Fruit fly (Drosophila melanogaster): ENCODE data around the gene CG32700.
A peak's percentile ranks its signal among the peaks of the same experiment; 100 is the strongest.

CG32700 gene

dm6 chrX:9576504-9577337, 26.1 kb upstream of the CG32700 start:
- TF ChIP-seq Hr83 (GFP tag; optimal IDR thresholded peaks at IDR 0.05; ENCODE audit: poor library complexity, severe bottlenecking), result peak; percentile 68
- TF ChIP-seq Myc (optimal IDR thresholded peaks at IDR 0.05), result no peak
- no peak for TF ChIP-seq Rel (GFP tag; optimal IDR thresholded peaks at IDR 0.05)
- peak; percentile 99 for TF ChIP-seq Rel (tag; optimal IDR thresholded peaks at IDR 0.05)

dm6 chrX:9576147-9576503, 25.5 kb upstream of the CG32700 start, which contains the start of gene CG42395:
Gene CG42395, minus strand, starts transcription at chrX:9576247.
- no peak for TF ChIP-seq tai (GFP tag; optimal IDR thresholded peaks at IDR 0.05)
- no peak for TF ChIP-seq OdsH (GFP tag; optimal IDR thresholded peaks at IDR 0.05)
- TF ChIP-seq HLH106 (tag; optimal IDR thresholded peaks at IDR 0.05), result no peak
- no peak for TF ChIP-seq Dfd (GFP tag; optimal IDR thresholded peaks at IDR 0.05)
- TF ChIP-seq psq (GFP tag; optimal IDR thresholded peaks at IDR 0.05), result no peak
- no peak for TF ChIP-seq woc (GFP tag; optimal IDR thresholded peaks at IDR 0.05)
- no peak for TF ChIP-seq pan (optimal IDR thresholded peaks at IDR 0.05)
- TF ChIP-seq foxo (GFP tag; optimal IDR thresholded peaks at IDR 0.05), result no peak
- no peak for TF ChIP-seq dl (GFP tag; optimal IDR thresholded peaks at IDR 0.05; ENCODE audit: insufficient read depth in 1 of 2, partially characterized antibody in 2 of 2)
- no peak for TF ChIP-seq rgr (GFP tag; optimal IDR thresholded peaks at IDR 0.05)
- TF ChIP-seq Rel (GFP tag; optimal IDR thresholded peaks at IDR 0.05), result no peak
- TF ChIP-seq Rel (tag; optimal IDR thresholded peaks at IDR 0.05), result no peak
- no peak for TF ChIP-seq dmrt93B (GFP tag; optimal IDR thresholded peaks at IDR 0.05)
- no peak for TF ChIP-seq N (GFP tag; optimal IDR thresholded peaks at IDR 0.05)
- no peak for TF ChIP-seq Sp1 (GFP tag; optimal IDR thresholded peaks at IDR 0.05)
- TF ChIP-seq ey (GFP tag; optimal IDR thresholded peaks at IDR 0.05), result no peak
- TF ChIP-seq fru (GFP tag; optimal IDR thresholded peaks at IDR 0.05), result no peak
- TF ChIP-seq Myc (optimal IDR thresholded peaks at IDR 0.05), result no peak

- TF ChIP-seq fru (GFP tag; optimal IDR thresholded peaks at IDR 0.05) (no peak), Vsx2 (GFP tag; optimal IDR thresholded peaks at IDR 0.05; ENCODE audit: partially characterized antibody) (no peak), br (GFP tag; optimal IDR thresholded peaks at IDR 0.05) (no peak), usp (GFP tag; optimal IDR thresholded peaks at IDR 0.05) (no peak), Rel (GFP tag; optimal IDR thresholded peaks at IDR 0.05) (no peak), Rel (tag; optimal IDR thresholded peaks at IDR 0.05) (no peak), Dfd (GFP tag; optimal IDR thresholded peaks at IDR 0.05) (no peak), GATAd (GFP tag; optimal IDR thresholded peaks at IDR 0.05) (no peak), N (GFP tag; optimal IDR thresholded peaks at IDR 0.05) (no peak), Jra (GFP tag; optimal IDR thresholded peaks at IDR 0.05) (no peak)
Observed at dm6 chrX:9571208-9571607, 20.6 kb upstream of the CG32700 start, which contains the start of gene Cubn. Gene Cubn, minus strand, starts transcription at chrX:9571308.

dm6 chrX:9556397-9556796, 5.8 kb upstream of the CG32700 start, which contains the start of gene CG15317:
Gene CG15317, minus strand, starts transcription at chrX:9556544.
- TF ChIP-seq Mio (GFP tag; optimal IDR thresholded peaks at IDR 0.05) (no peak), Hr83 (GFP tag; optimal IDR thresholded peaks at IDR 0.05; ENCODE audit: poor library complexity, severe bottlenecking) (peak; percentile 19)

- TF ChIP-seq GATAd (GFP tag; optimal IDR thresholded peaks at IDR 0.05), result no peak
- TF ChIP-seq Jra (GFP tag; optimal IDR thresholded peaks at IDR 0.05), result peak; percentile 61
- TF ChIP-seq usp (GFP tag; optimal IDR thresholded peaks at IDR 0.05), result no peak
- TF ChIP-seq CG9705 (GFP tag; optimal IDR thresholded peaks at IDR 0.05), result peak; percentile 94
- no peak for TF ChIP-seq Hr78 (GFP tag; optimal IDR thresholded peaks at IDR 0.05)
- TF ChIP-seq br (GFP tag; optimal IDR thresholded peaks at IDR 0.05), result peak; percentile 87
- peak; percentile 97 for TF ChIP-seq Hr83 (GFP tag; optimal IDR thresholded peaks at IDR 0.05; ENCODE audit: poor library complexity, severe bottlenecking)
- TF ChIP-seq sage (GFP tag; optimal IDR thresholded peaks at IDR 0.05), result no peak
- TF ChIP-seq dl (GFP tag; optimal IDR thresholded peaks at IDR 0.05; ENCODE audit: insufficient read depth in 1 of 2, partially characterized antibody in 2 of 2), result no peak
- no peak for TF ChIP-seq Abd-B (GFP tag; optimal IDR thresholded peaks at IDR 0.05)
- TF ChIP-seq lola (GFP tag; optimal IDR thresholded peaks at IDR 0.05), result no peak
- peak; percentile 76 for TF ChIP-seq HLH106 (tag; optimal IDR thresholded peaks at IDR 0.05)
- no peak for TF ChIP-seq Vsx2 (GFP tag; optimal IDR thresholded peaks at IDR 0.05; ENCODE audit: partially characterized antibody)
- peak; percentile 71 for TF ChIP-seq CG32264 (GFP tag; optimal IDR thresholded peaks at IDR 0.05)
- TF ChIP-seq N (GFP tag; optimal IDR thresholded peaks at IDR 0.05), result no peak
- peak; percentile 69 for TF ChIP-seq fru (GFP tag; optimal IDR thresholded peaks at IDR 0.05)
- TF ChIP-seq Sp1 (GFP tag; optimal IDR thresholded peaks at IDR 0.05), result peak; percentile 90
- TF ChIP-seq psq (GFP tag; optimal IDR thresholded peaks at IDR 0.05), result peak; percentile 20
- peak; percentile 36 for TF ChIP-seq woc (GFP tag; optimal IDR thresholded peaks at IDR 0.05)
- TF ChIP-seq ey (GFP tag; optimal IDR thresholded peaks at IDR 0.05), result peak; percentile 27
- peak; percentile 82 for TF ChIP-seq Hnf4 (GFP tag; optimal IDR thresholded peaks at IDR 0.05)
- TF ChIP-seq brk (GFP tag; optimal IDR thresholded peaks at IDR 0.05), result no peak
- TF ChIP-seq jim (GFP tag; optimal IDR thresholded peaks at IDR 0.05), result no peak
- TF ChIP-seq Mio (GFP tag; optimal IDR thresholded peaks at IDR 0.05), result peak; percentile 45
- peak; percentile 96 for TF ChIP-seq dmrt93B (GFP tag; optimal IDR thresholded peaks at IDR 0.05)
- no peak for TF ChIP-seq Rel (GFP tag; optimal IDR thresholded peaks at IDR 0.05)
- TF ChIP-seq Rel (tag; optimal IDR thresholded peaks at IDR 0.05), result peak; percentile 66
- TF ChIP-seq foxo (GFP tag; optimal IDR thresholded peaks at IDR 0.05), result peak in 1 of 2 experiments; percentile 62
- no peak for TF ChIP-seq tai (GFP tag; optimal IDR thresholded peaks at IDR 0.05)
- TF ChIP-seq sv (GFP tag; optimal IDR thresholded peaks at IDR 0.05), result peak; percentile 58
- no peak for TF ChIP-seq Dfd (GFP tag; optimal IDR thresholded peaks at IDR 0.05)
- TF ChIP-seq pan (optimal IDR thresholded peaks at IDR 0.05), result no peak
- peak; percentile 90 for TF ChIP-seq rgr (GFP tag; optimal IDR thresholded peaks at IDR 0.05)
- peak; percentile 79 for TF ChIP-seq h (GFP tag; optimal IDR thresholded peaks at IDR 0.05)
Observed at dm6 chrX:9554346-9554808, 3.7 kb upstream of the CG32700 start, which contains the start of gene RpS28b. Gene RpS28b, plus strand, starts transcription at chrX:9554623.
